Fruit fly (Drosophila melanogaster) whole organism, prepupa: ENCODE data around the gene CG6479.

Experiments
- Blimp-1 ChIP-seq: fragments of 200-800 bp; sonication (Bioruptor generic); optimal IDR thresholded peaks from 3 replicates; lab custom pipeline; 2017; ENCODE audit warnings: missing biosample characterization, missing genetic modification characterization, mild to moderate bottlenecking, moderate library complexity, missing genetic modification reagents
- CG10669 ChIP-seq: fragments of 200-800 bp; sonication (Bioruptor generic); optimal IDR thresholded peaks from 3 replicates; lab custom pipeline; 2018; ENCODE audit warnings: missing biosample characterization, mild to moderate bottlenecking, missing genetic modification characterization, moderate library complexity
- CG11902 ChIP-seq: fragments of 200-800 bp; sonication (Bioruptor generic); optimal IDR thresholded peaks from 3 replicates; lab custom pipeline; 2016; ENCODE audit warnings: missing biosample characterization, missing genetic modification characterization
- CG15336 ChIP-seq: fragments of 200-800 bp; sonication (Bioruptor generic); IDR thresholded peaks from 2 replicates; pipeline ENCODE4 v1.3.6; 2022; ENCODE audit warnings: missing biosample characterization, missing genetic modification characterization
- CG1621 ChIP-seq: fragments of 200-800 bp; sonication (Bioruptor generic); optimal IDR thresholded peaks from 3 replicates; lab custom pipeline; 2018; ENCODE audit warnings: missing biosample characterization, mild to moderate bottlenecking, missing genetic modification characterization
- CG16779 ChIP-seq: fragments of 200-800 bp; sonication (Bioruptor generic); optimal IDR thresholded peaks from 3 replicates; lab custom pipeline; 2017; ENCODE audit warnings: missing biosample characterization, mild to moderate bottlenecking, missing genetic modification characterization
- CG32006 ChIP-seq: fragments of 200-800 bp; sonication (Bioruptor generic); optimal IDR thresholded peaks from 3 replicates; lab custom pipeline; 2017; ENCODE audit warnings: missing biosample characterization, mild to moderate bottlenecking, missing genetic modification characterization
- CG3919 ChIP-seq: fragments of 200-800 bp; sonication (Bioruptor generic); optimal IDR thresholded peaks from 3 replicates; lab custom pipeline; 2016; ENCODE audit warnings: missing biosample characterization, missing genetic modification characterization
- CG6163 ChIP-seq: fragments of 200-800 bp; sonication (Bioruptor generic); IDR thresholded peaks from 3 replicates; pipeline ENCODE4 v1.3.6; 2022; ENCODE audit warnings: missing biosample characterization, missing genetic modification characterization
- CG6276 ChIP-seq: fragments of 200-800 bp; sonication (Bioruptor generic); optimal IDR thresholded peaks from 2 replicates; lab custom pipeline; 2017; ENCODE audit warnings: missing biosample characterization, mild to moderate bottlenecking, missing genetic modification characterization
- CG6808 ChIP-seq: fragments of 200-800 bp; sonication (Bioruptor generic); optimal IDR thresholded peaks from 3 replicates; lab custom pipeline; 2017; ENCODE audit warnings: missing biosample characterization, missing genetic modification characterization, mild to moderate bottlenecking, moderate library complexity, missing genetic modification reagents
- CG6854 ChIP-seq: fragments of 200-800 bp; sonication (Bioruptor generic); optimal IDR thresholded peaks from 2 replicates; lab custom pipeline; 2017; ENCODE audit warnings: missing biosample characterization, mild to moderate bottlenecking, missing genetic modification characterization
- CG7368 ChIP-seq: fragments of 200-800 bp; sonication (Bioruptor generic); optimal IDR thresholded peaks from 3 replicates; lab custom pipeline; 2016; ENCODE audit warnings: missing biosample characterization, missing genetic modification characterization
- CG8119 ChIP-seq: fragments of 200-800 bp; sonication (Bioruptor generic); IDR thresholded peaks from 3 replicates; pipeline ENCODE4 v1.3.6; 2022; ENCODE audit warnings: missing biosample characterization, missing genetic modification characterization
- CG8632 ChIP-seq: fragments of 200-800 bp; sonication (Bioruptor generic); optimal IDR thresholded peaks from 3 replicates; lab custom pipeline; 2016; ENCODE audit warnings: missing biosample characterization, missing genetic modification characterization
- CG9139 ChIP-seq: fragments of 200-800 bp; sonication (Bioruptor generic); optimal IDR thresholded peaks from 3 replicates; lab custom pipeline; 2017; ENCODE audit warnings: missing biosample characterization, mild to moderate bottlenecking, missing genetic modification characterization
- Eip75B ChIP-seq: fragments of 200-800 bp; sonication (Bioruptor generic); optimal IDR thresholded peaks from 3 replicates; lab custom pipeline; 2016; ENCODE audit warnings: missing biosample characterization, missing genetic modification characterization
- Eip78C ChIP-seq: fragments of 200-800 bp; sonication (Bioruptor generic); peaks from one replicate; lab custom pipeline; 2016; ENCODE audit warnings: missing biosample characterization, missing genetic modification characterization
- Eip93F ChIP-seq: fragments of 200-800 bp; sonication (Bioruptor generic); optimal IDR thresholded peaks from 2 replicates; lab custom pipeline; 2016; ENCODE audit warnings: missing biosample characterization, mild to moderate bottlenecking, missing genetic modification characterization
- Ets96B ChIP-seq: fragments of 200-800 bp; optimal IDR thresholded peaks from 2 replicates; lab custom pipeline; 2019; ENCODE audit warnings: missing biosample characterization, mild to moderate bottlenecking, missing genetic modification characterization, moderate library complexity
- Gug ChIP-seq: fragments of 200-800 bp; sonication (Bioruptor generic); IDR thresholded peaks from 2 replicates; pipeline ENCODE4 v1.3.6; 2022; ENCODE audit warnings: missing biosample characterization, missing genetic modification characterization
- Hr38 ChIP-seq: sonication (Bioruptor generic); optimal IDR thresholded peaks from 2 replicates; lab custom pipeline; 2016; ENCODE audit warnings: missing biosample characterization, missing genetic modification characterization
- Hr39 ChIP-seq: fragments of 200-800 bp; sonication (Bioruptor generic); optimal IDR thresholded peaks from 2 replicates; lab custom pipeline; 2016; ENCODE audit warnings: missing biosample characterization, missing genetic modification characterization
- Hr4 ChIP-seq: fragments of 200-800 bp; sonication (Bioruptor generic); optimal IDR thresholded peaks from 3 replicates; lab custom pipeline; 2016; ENCODE audit warnings: missing biosample characterization, missing genetic modification characterization
- Lpt ChIP-seq: fragments of 200-800 bp; sonication (Bioruptor generic); optimal IDR thresholded peaks from 3 replicates; lab custom pipeline; 2016; ENCODE audit warnings: missing biosample characterization, missing genetic modification characterization
- Met ChIP-seq: fragments of 200-800 bp; sonication (Bioruptor generic); optimal IDR thresholded peaks from 3 replicates; lab custom pipeline; 2016; ENCODE audit warnings: missing biosample characterization, missing genetic modification characterization
- OdsH ChIP-seq: fragments of 200-800 bp; sonication (Bioruptor generic); optimal IDR thresholded peaks from 3 replicates; lab custom pipeline; 2016; ENCODE audit warnings: missing biosample characterization, missing genetic modification characterization
- Smox ChIP-seq: fragments of 200-800 bp; sonication (Bioruptor generic); optimal IDR thresholded peaks from 3 replicates; lab custom pipeline; 2016; ENCODE audit warnings: missing biosample characterization, missing genetic modification characterization
- Sox102F ChIP-seq: fragments of 200-800 bp; sonication (Bioruptor generic); optimal IDR thresholded peaks from 2 replicates; lab custom pipeline; 2016; ENCODE audit warnings: missing biosample characterization, mild to moderate bottlenecking, missing genetic modification characterization
- Sox14 ChIP-seq: fragments of 200-800 bp; sonication (Bioruptor generic); optimal IDR thresholded peaks from 3 replicates; lab custom pipeline; 2016; ENCODE audit warnings: missing biosample characterization, missing genetic modification characterization
- Sox15 ChIP-seq: fragments of 200-800 bp; sonication (Bioruptor generic); optimal IDR thresholded peaks from 3 replicates; lab custom pipeline; 2016; ENCODE audit warnings: missing biosample characterization, missing genetic modification characterization
- acj6 ChIP-seq: fragments of 200-800 bp; sonication (Bioruptor generic); optimal IDR thresholded peaks from 3 replicates; lab custom pipeline; 2016; ENCODE audit warnings: missing biosample characterization, missing genetic modification characterization
- dac ChIP-seq: fragments of 200-800 bp; sonication (Bioruptor generic); optimal IDR thresholded peaks from 2 replicates; lab custom pipeline; 2017; ENCODE audit warnings: missing biosample characterization, mild to moderate bottlenecking, missing genetic modification characterization
- dsx ChIP-seq: fragments of 200-800 bp; optimal IDR thresholded peaks from 3 replicates; lab custom pipeline; 2019; ENCODE audit warnings: missing biosample characterization, mild to moderate bottlenecking, missing genetic modification characterization, moderate library complexity; ENCODE audit not compliant: poor library complexity, severe bottlenecking
- eg ChIP-seq: fragments of 200-800 bp; sonication (Bioruptor generic); IDR thresholded peaks from 3 replicates; pipeline ENCODE4 v1.3.6; 2022; ENCODE audit warnings: missing biosample characterization, missing genetic modification characterization
- esn ChIP-seq: fragments of 200-800 bp; sonication (Bioruptor generic); optimal IDR thresholded peaks from 2 replicates; lab custom pipeline; 2016; ENCODE audit warnings: missing biosample characterization, mild to moderate bottlenecking, missing genetic modification characterization, moderate library complexity
- fd59A ChIP-seq: fragments of 200-800 bp; sonication (Bioruptor generic); optimal IDR thresholded peaks from 2 replicates; lab custom pipeline; 2017; ENCODE audit warnings: missing biosample characterization, mild to moderate bottlenecking, missing genetic modification characterization, missing genetic modification reagents
- fd85E ChIP-seq: fragments of 200-800 bp; sonication (Bioruptor generic); optimal IDR thresholded peaks from 3 replicates; lab custom pipeline; 2016; ENCODE audit warnings: missing biosample characterization, missing genetic modification characterization
- fkh ChIP-seq: fragments of 200-800 bp; sonication (Bioruptor generic); optimal IDR thresholded peaks from 3 replicates; lab custom pipeline; 2017; ENCODE audit warnings: missing biosample characterization, mild to moderate bottlenecking, missing genetic modification characterization, moderate library complexity
- net ChIP-seq: fragments of 200-800 bp; sonication (Bioruptor generic); optimal IDR thresholded peaks from 3 replicates; lab custom pipeline; 2016; ENCODE audit warnings: missing biosample characterization, missing genetic modification characterization
- salr ChIP-seq, 2 experiments: fragments of 200-800 bp; sonication (Bioruptor generic); optimal IDR thresholded peaks; 3 replicates each; lab custom pipeline; 2016 to 2018; ENCODE audit warnings: missing biosample characterization in 2 of 2, missing genetic modification characterization in 2 of 2, mild to moderate bottlenecking in 1 of 2
- spab ChIP-seq: fragments of 200-800 bp; sonication (Bioruptor generic); optimal IDR thresholded peaks from 2 replicates; lab custom pipeline; 2017; ENCODE audit warnings: missing biosample characterization, mild to moderate bottlenecking, missing genetic modification characterization, missing genetic modification reagents
- ss ChIP-seq, 2 experiments: fragments of 200-800 bp; sonication (Bioruptor generic); optimal IDR thresholded peaks; 2 replicates in 1 of 2; 3 replicates in 1 of 2; lab custom pipeline; 2017 to 2018; ENCODE audit warnings: mild to moderate bottlenecking in 2 of 2, missing biosample characterization in 2 of 2, missing genetic modification characterization in 2 of 2, moderate library complexity in 1 of 2

Gene CG6479

DNA sequence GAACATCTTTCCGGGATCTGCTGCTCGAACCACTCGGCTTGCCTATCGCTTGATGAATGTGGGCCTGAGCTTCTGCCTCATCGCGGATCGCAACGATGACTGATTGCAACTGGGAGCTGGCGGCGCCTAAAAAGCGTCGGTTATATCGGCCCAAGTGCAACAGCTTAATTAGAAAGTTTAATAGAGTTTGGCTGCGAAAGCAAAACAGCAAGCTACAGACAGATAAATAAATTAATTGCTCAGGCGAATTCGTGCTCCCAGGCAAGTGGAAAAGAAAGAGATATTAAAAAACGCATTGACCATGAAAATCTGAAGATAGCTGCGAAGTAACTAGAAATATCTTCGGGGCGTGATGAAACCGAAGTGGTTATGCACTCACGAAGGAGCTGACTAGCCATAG lies 43.6 kb upstream of the CG6479 start, which contains the start of gene CG13728:
TSS of gene CG13728 (minus strand) at position 101 of the 400 bp plus-strand sequence.
- TF ChIP-seq CG6808 (no peak), eg (GFP tag; lab: Robert Waterston, UW) (no peak), CG11902 (no peak)

- TF ChIP-seq ss (GFP tag; optimal IDR thresholded peaks at IDR 0.05; lab: Kevin White, UChicago) (peak in 1 of 2 experiments; percentile 86), spab (no peak)
Measured at dm6 chr3L:17381990-17382389, 42.9 kb upstream of the CG6479 start.

- TF ChIP-seq dsx = no peak
- TF ChIP-seq ss (GFP tag; optimal IDR thresholded peaks at IDR 0.05; lab: Kevin White, UChicago) = peak in 1 of 2 experiments; percentile 46
- TF ChIP-seq Eip78C (GFP tag; lab: Kevin White, UChicago) = peak; percentile 86
- peak; percentile 32 for TF ChIP-seq Lpt (GFP tag; lab: Kevin White, UChicago)
- TF ChIP-seq CG15336 = peak; percentile 55; the same call in 1 of the 2 replicates
- no peak for TF ChIP-seq Met (GFP tag; lab: Kevin White, UChicago)
- TF ChIP-seq Ets96B = no peak
- TF ChIP-seq CG6163 = peak; percentile 51; the same call in 2 of the 3 replicates
- TF ChIP-seq CG1621 = peak; percentile 91
- peak; percentile 18 for TF ChIP-seq Eip75B
- TF ChIP-seq eg (GFP tag; lab: Robert Waterston, UW) = peak; percentile 52; the same call in 2 of the 3 replicates
- TF ChIP-seq fkh (GFP tag; lab: Kevin White, UChicago) = peak; percentile 8
- peak; percentile 51; the same call in 2 of the 3 replicates for TF ChIP-seq CG8119
Measured at dm6 chr3L:17379311-17379710, 40.2 kb upstream of the CG6479 start, which contains the start of gene Cad74A. Gene Cad74A (minus strand): TSS chr3L:17379530.

dm6 chr3L:17374956-17375621 lies 36.0 kb upstream of the CG6479 start:
- TF ChIP-seq Hr39 (GFP tag; lab: Kevin White, UChicago) (no peak), eg (GFP tag; lab: Robert Waterston, UW) (peak; percentile 69), Met (GFP tag; lab: Kevin White, UChicago) (no peak), salr (GFP tag; optimal IDR thresholded peaks at IDR 0.05; lab: Kevin White, UChicago) (peak in 1 of 2 experiments; percentile 45), CG8632 (no peak), Blimp-1 (GFP tag; lab: Kevin White, UChicago) (no peak), dac (GFP tag; lab: Kevin White, UChicago) (no peak), Gug (no peak), CG6276 (GFP tag; lab: Kevin White, UChicago) (no peak), ss (GFP tag; optimal IDR thresholded peaks at IDR 0.05; lab: Kevin White, UChicago) (no peak), fd59A (GFP tag; lab: Kevin White, UChicago) (no peak), net (GFP tag; lab: Kevin White, UChicago) (no peak), CG8119 (peak; percentile 46; the same call in 2 of the 3 replicates), CG16779 (no peak), Smox (GFP tag; lab: Kevin White, UChicago) (no peak), fd85E (GFP tag; lab: Kevin White, UChicago) (no peak), Sox15 (GFP tag; lab: Kevin White, UChicago) (no peak), CG7368 (GFP tag; lab: Kevin White, UChicago) (no peak), CG32006 (GFP tag; lab: Kevin White, UChicago) (peak; percentile 63), Hr4 (GFP tag; lab: Kevin White, UChicago) (no peak), fkh (GFP tag; lab: Kevin White, UChicago) (no peak), acj6 (no peak), CG6808 (no peak), CG6854 (GFP tag; lab: Kevin White, UChicago) (no peak), esn (GFP tag; lab: Kevin White, UChicago) (no peak), CG6163 (no peak), Sox102F (no peak), Sox14 (no peak), Lpt (GFP tag; lab: Kevin White, UChicago) (peak; percentile 40), dsx (no peak), OdsH (GFP tag; lab: Kevin White, UChicago) (no peak), CG9139 (GFP tag; lab: Kevin White, UChicago) (no peak), Eip93F (GFP tag; lab: Kevin White, UChicago) (no peak), CG3919 (no peak), Hr38 (GFP tag; lab: Kevin White, UChicago) (no peak), CG11902 (no peak), CG10669 (GFP tag; lab: Kevin White, UChicago) (no peak)
